Fruit fly (Drosophila melanogaster) whole organism, wandering third instar larva: ENCODE results near the gene ATP7.

Experiments used
- CG9705 ChIP-seq: fragments of 200-800 bp; sonication (Bioruptor generic); optimal IDR thresholded peaks from 2 replicates; lab custom pipeline; 2018; ENCODE audit warnings: missing biosample characterization, mild to moderate bottlenecking, missing genetic modification characterization
- CrebA ChIP-seq: fragments of 200-800 bp; sonication (Bioruptor generic); optimal IDR thresholded peaks from 2 replicates; lab custom pipeline; 2016; ENCODE audit warnings: missing biosample characterization, mild to moderate bottlenecking, missing genetic modification characterization, borderline replicate concordance
- HLH106 ChIP-seq: fragments of 200-800 bp; optimal IDR thresholded peaks from 3 replicates; lab custom pipeline; 2019; ENCODE audit warnings: missing biosample characterization, mild to moderate bottlenecking, missing genetic modification characterization, moderate library complexity
- Myc ChIP-seq: fragments of >200 bp; optimal IDR thresholded peaks from 2 replicates; lab custom pipeline; 2017
- OdsH ChIP-seq: fragments of 200-800 bp; sonication (Bioruptor generic); optimal IDR thresholded peaks from 2 replicates; lab custom pipeline; 2016; ENCODE audit warnings: missing biosample characterization, mild to moderate bottlenecking, missing genetic modification characterization
- Sp1 ChIP-seq: fragments of 200-800 bp; sonication (Bioruptor generic); optimal IDR thresholded peaks from 3 replicates; lab custom pipeline; 2019; ENCODE audit warnings: missing biosample characterization, mild to moderate bottlenecking, missing genetic modification characterization, moderate library complexity
- dsf ChIP-seq: sonication (Bioruptor generic); optimal IDR thresholded peaks from 2 replicates; lab custom pipeline; 2016; ENCODE audit warnings: missing biosample characterization, missing genetic modification characterization, borderline replicate concordance
- foxo ChIP-seq, 2 experiments: fragments of 200-800 bp; sonication (Bioruptor generic); optimal IDR thresholded peaks; 2 replicates in 1 of 2; 3 replicates in 1 of 2; lab custom pipeline; 2016 to 2017; ENCODE audit warnings: missing biosample characterization in 2 of 2, missing genetic modification characterization in 2 of 2
- h ChIP-seq: fragments of 200-800 bp; sonication (Bioruptor generic); optimal IDR thresholded peaks from 3 replicates; lab custom pipeline; 2016; ENCODE audit warnings: missing biosample characterization, mild to moderate bottlenecking, missing genetic modification characterization
- jim ChIP-seq: fragments of 175-275, 200-325 bp; sonication (Bioruptor generic); optimal IDR thresholded peaks from 2 replicates; lab custom pipeline; 2016; ENCODE audit warnings: missing biosample characterization, mild to moderate bottlenecking, missing genetic modification characterization
- lola ChIP-seq: fragments of >200 bp; optimal IDR thresholded peaks from 2 replicates; lab custom pipeline; 2017; ENCODE audit warnings: missing biosample characterization, missing genetic modification characterization
- psq ChIP-seq: fragments of 200-800 bp; sonication (Bioruptor generic); optimal IDR thresholded peaks from 3 replicates; lab custom pipeline; 2017; ENCODE audit warnings: missing biosample characterization, mild to moderate bottlenecking, missing genetic modification characterization, moderate library complexity
- usp ChIP-seq: fragments of >200 bp; optimal IDR thresholded peaks from 2 replicates; lab custom pipeline; 2017; ENCODE audit warnings: missing biosample characterization, missing genetic modification characterization

DNA sequence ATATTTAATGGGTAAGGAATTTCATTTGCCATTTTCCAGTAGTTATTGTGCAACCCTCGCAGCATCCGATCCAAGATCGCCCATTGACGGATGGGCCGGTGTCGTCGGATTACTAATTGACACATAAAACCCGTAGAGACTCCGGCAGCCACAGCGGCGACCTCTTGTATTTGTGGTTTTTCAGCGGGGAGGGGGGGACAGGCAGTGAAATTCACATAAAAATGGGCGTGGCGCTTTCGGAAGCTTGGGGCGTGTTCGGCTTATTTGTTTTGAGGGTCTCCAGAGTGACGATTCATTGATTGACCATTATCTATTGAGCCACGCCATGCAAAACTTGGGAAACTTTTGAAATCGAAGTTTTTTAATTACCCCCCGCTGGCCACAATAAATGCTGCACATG is 5.6 kb upstream of the ATP7 start:
- TF ChIP-seq HLH106 (tag; lab: Kevin White, UChicago) (no peak), CrebA (GFP tag; lab: Kevin White, UChicago) (no peak), Sp1 (no peak), psq (GFP tag; lab: Kevin White, UChicago) (no peak), lola (GFP tag; lab: Kevin White, UChicago) (no peak), usp (GFP tag; lab: Kevin White, UChicago) (no peak), foxo (GFP tag; optimal IDR thresholded peaks at IDR 0.05; lab: Kevin White, UChicago) (no peak), h (GFP tag; lab: Kevin White, UChicago) (no peak), CG9705 (no peak), OdsH (no peak), Myc (lab: Kevin White, UChicago) (no peak), dsf (no peak), jim (no peak)
